Worm (Caenorhabditis elegans): ENCODE measurements around the gene srh-97.

Gene srh-97

ce11 chrV:17013232-17013631 lies 3.7 kb upstream of the srh-97 start, which contains the start of gene clec-241 (continued):
- TF ChIP-seq mdl-1 (tag; optimal IDR thresholded peaks at IDR 0.05) (no peak), sdz-12 (GFP tag; optimal IDR thresholded peaks at IDR 0.05) (no peak), saeg-2 (GFP tag; IDR thresholded peaks at IDR 0.05) (no peak), daf-8 (GFP tag; IDR thresholded peaks at IDR 0.05) (no peak)

DNA sequence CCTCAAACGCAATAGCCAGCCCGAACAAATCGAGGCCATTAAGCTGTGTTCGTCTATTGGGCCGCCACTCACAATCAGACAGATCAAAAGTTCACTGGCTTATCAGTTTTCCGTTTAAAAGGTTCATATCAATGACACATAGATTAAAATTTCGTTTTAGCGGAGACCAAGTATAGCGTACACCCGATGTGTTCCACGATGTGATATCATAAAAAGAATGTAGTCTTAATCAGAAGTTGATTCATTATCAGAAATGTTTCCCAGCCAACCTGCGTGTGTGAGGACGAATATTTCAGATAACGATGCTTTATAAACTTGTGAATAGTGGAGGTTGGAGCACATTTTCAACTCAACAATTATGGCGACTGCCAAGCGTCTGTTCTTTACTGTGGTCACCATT lies 2.8 kb upstream of the srh-97 start, which contains the start of gene clc-13:
Gene clc-13 (plus strand): TSS at position 359 of the 400 bp plus-strand sequence.
- no peak for TF ChIP-seq daf-8 (GFP tag; IDR thresholded peaks at IDR 0.05)
- TF ChIP-seq aha-1 (tag) = peak; percentile 22
- TF ChIP-seq nhr-28 (tag; optimal IDR thresholded peaks at IDR 0.05) = peak; percentile 44
- TF ChIP-seq pqm-1 (tag; optimal IDR thresholded peaks at IDR 0.05) = peak; percentile 21
- TF ChIP-seq unc-62 (GFP tag; optimal IDR thresholded peaks at IDR 0.05 in 1 of 2) = peak in 1 of 2 experiments; percentile 11
- no peak for TF ChIP-seq unc-62 (tag; optimal IDR thresholded peaks at IDR 0.05)
- peak; percentile 22 for TF ChIP-seq hlh-11 (tag; optimal IDR thresholded peaks at IDR 0.05)
- peak; percentile 79 for TF ChIP-seq dmd-6 (GFP tag; IDR thresholded peaks at IDR 0.05)
- TF ChIP-seq lin-1 (GFP tag; IDR thresholded peaks at IDR 0.05) = no peak

- TF ChIP-seq mxl-3 (GFP tag; optimal IDR thresholded peaks at IDR 0.05) = no peak
- TF ChIP-seq nhr-111 (GFP tag; optimal IDR thresholded peaks at IDR 0.05) = no peak
- TF ChIP-seq dmd-6 (GFP tag; IDR thresholded peaks at IDR 0.05) = no peak
- TF ChIP-seq unc-62 (GFP tag; optimal IDR thresholded peaks at IDR 0.05 in 1 of 2) = no peak
- no peak for TF ChIP-seq unc-62 (tag; optimal IDR thresholded peaks at IDR 0.05)
- TF ChIP-seq zag-1 (tag; optimal IDR thresholded peaks at IDR 0.05) = no peak
- no peak for TF ChIP-seq lin-29 (GFP tag; IDR thresholded peaks at IDR 0.05)
- no peak for TF ChIP-seq dmd-9 (GFP tag; IDR thresholded peaks at IDR 0.05)
- TF ChIP-seq snpc-4 (tag; optimal IDR thresholded peaks at IDR 0.05) = no peak
- no peak for TF ChIP-seq fkh-10 (GFP tag; optimal IDR thresholded peaks at IDR 0.05)
- no peak for TF ChIP-seq nhr-10 (tag; optimal IDR thresholded peaks at IDR 0.05)
- no peak for TF ChIP-seq nhr-48 (tag; optimal IDR thresholded peaks at IDR 0.05)
- TF ChIP-seq Y48G9A.11 (GFP tag; IDR thresholded peaks at IDR 0.05) = no peak
These were observed 2.8 kb downstream of the srh-97 start, which contains the start of gene F49H6.17 for ce11 chrV:17019690-17020089. Gene F49H6.17 (plus strand): TSS chrV:17019990.

DNA sequence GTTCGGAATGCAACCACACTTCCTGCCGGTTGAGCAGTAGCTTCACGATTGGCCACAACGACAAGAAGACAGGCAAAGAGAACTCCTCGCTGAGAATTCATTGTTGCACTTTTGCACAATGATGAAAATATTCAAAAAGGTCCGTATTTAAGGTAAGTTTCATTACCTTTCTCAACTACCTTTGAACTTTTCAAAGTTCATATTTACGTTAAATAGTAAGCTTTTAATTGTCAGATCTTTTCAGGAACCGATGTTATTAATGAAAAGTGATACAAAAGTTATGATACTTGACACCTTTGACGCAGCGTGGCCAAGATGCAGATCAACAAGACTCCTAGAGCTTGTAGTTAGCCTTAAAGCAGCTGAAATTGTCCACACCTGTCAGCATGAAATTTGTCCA lies 4.5 kb downstream of the srh-97 start, which contains the start of gene F49H6.12:
Gene F49H6.12 (minus strand): TSS at position 101 of the 400 bp plus-strand sequence.
- TF ChIP-seq pha-4 (GFP tag; IDR thresholded peaks at IDR 0.05) = no peak
- no peak for TF ChIP-seq pha-4 (tag; optimal IDR thresholded peaks at IDR 0.05)
- no peak for TF ChIP-seq hlh-11 (tag; optimal IDR thresholded peaks at IDR 0.05)
- TF ChIP-seq ctbp-1 (GFP tag; IDR thresholded peaks at IDR 0.05) = no peak
- no peak for TF ChIP-seq nhr-10 (tag; optimal IDR thresholded peaks at IDR 0.05)
- no peak for TF ChIP-seq attf-4 (tag; optimal IDR thresholded peaks at IDR 0.05)
- no peak for TF ChIP-seq zip-11 (GFP tag; IDR thresholded peaks at IDR 0.05)
- no peak for TF ChIP-seq ztf-11 (tag; optimal IDR thresholded peaks at IDR 0.05)
- TF ChIP-seq tag-97 (GFP tag; IDR thresholded peaks at IDR 0.05) = no peak
- no peak for TF ChIP-seq fkh-10 (GFP tag; optimal IDR thresholded peaks at IDR 0.05)
- TF ChIP-seq aly-2 (tag; optimal IDR thresholded peaks at IDR 0.05) = no peak
- no peak for TF ChIP-seq ceh-82 (tag; optimal IDR thresholded peaks at IDR 0.05)
- TF ChIP-seq mdt-29 (GFP tag; IDR thresholded peaks at IDR 0.05) = no peak
- no peak for TF ChIP-seq vab-7 (GFP tag; IDR thresholded peaks at IDR 0.05)
- no peak for TF ChIP-seq spr-3 (GFP tag; optimal IDR thresholded peaks at IDR 0.05)
- no peak for TF ChIP-seq tra-1 (GFP tag; IDR thresholded peaks at IDR 0.05)
- TF ChIP-seq nhr-102 (tag; optimal IDR thresholded peaks at IDR 0.05) = no peak

- TF ChIP-seq set-16 (GFP tag; IDR thresholded peaks at IDR 0.05) (peak; percentile 92), nhr-42 (GFP tag; IDR thresholded peaks at IDR 0.05) (peak; percentile 36; the same call in 1 of the 2 replicates), egl-43 (GFP tag; IDR thresholded peaks at IDR 0.05) (0 out of 2 replicates have a peak, but pooled peaks have one; percentile 34)
These were observed 5.2 kb downstream of the srh-97 start for ce11 chrV:17022100-17022499.

Data from whole organism, L4 larva.